Fruit fly (Drosophila melanogaster): ENCODE results near the gene CG33658.

The CG33658 gene

dm6 chr3R:24829887-24830351, 11.0 kb downstream of the CG33658 start, which contains the start of the genes Kaz and CG43273 (continued):
- TF ChIP-seq CG8478 (optimal IDR thresholded peaks at IDR 0.05) (no peak), salm (tag; optimal IDR thresholded peaks at IDR 0.05) (no peak), CG17361 (GFP tag; IDR thresholded peaks at IDR 0.05) (no peak; the same call in 2 of the 3 replicates), CG1647 (GFP tag; optimal IDR thresholded peaks at IDR 0.05) (no peak), B-H1 (GFP tag; IDR thresholded peaks at IDR 0.05) (no peak), MBD-R2 (GFP tag; IDR thresholded peaks at IDR 0.05) (peak; percentile 82), dmrt99B (tag; optimal IDR thresholded peaks at IDR 0.05) (no peak), Gsc (GFP tag; IDR thresholded peaks at IDR 0.05) (no peak), Dad (GFP tag; optimal IDR thresholded peaks at IDR 0.05) (no peak), Six4 (GFP tag; optimal IDR thresholded peaks at IDR 0.05) (peak; percentile 40), maf-S (GFP tag; optimal IDR thresholded peaks at IDR 0.05) (no peak), Hsf (GFP tag; optimal IDR thresholded peaks at IDR 0.05) (peak; percentile 42), CG6683 (GFP tag; optimal IDR thresholded peaks at IDR 0.05) (no peak), C15 (GFP tag; IDR thresholded peaks at IDR 0.05) (no peak), inv (GFP tag; IDR thresholded peaks at IDR 0.05; ENCODE audit: partially characterized antibody) (no peak), Antp (GFP tag; optimal IDR thresholded peaks at IDR 0.05) (no peak), Stat92E (GFP tag; optimal IDR thresholded peaks at IDR 0.05) (no peak), disco-r (GFP tag; optimal IDR thresholded peaks at IDR 0.05) (no peak), tgo (GFP tag; IDR thresholded peaks at IDR 0.05) (peak; percentile 26; the same call in 1 of the 3 replicates), CG7786 (GFP tag; optimal IDR thresholded peaks at IDR 0.05) (no peak), mam (GFP tag; optimal IDR thresholded peaks at IDR 0.05) (peak; percentile 12), CG13775 (GFP tag; optimal IDR thresholded peaks at IDR 0.05) (peak; percentile 66), Nf-YB (GFP tag; optimal IDR thresholded peaks at IDR 0.05) (no peak), NfI (GFP tag; optimal IDR thresholded peaks at IDR 0.05) (peak; percentile 74), bsh (GFP tag; optimal IDR thresholded peaks at IDR 0.05) (no peak), HLHmδ (GFP tag; optimal IDR thresholded peaks at IDR 0.05) (no peak), Hand (GFP tag; optimal IDR thresholded peaks at IDR 0.05) (no peak), CG18476 (GFP tag; optimal IDR thresholded peaks at IDR 0.05) (peak; percentile 31), chif (GFP tag; optimal IDR thresholded peaks at IDR 0.05) (peak in 1 of 2 experiments; percentile 11), Taf1 (GFP tag; IDR thresholded peaks at IDR 0.05) (no peak), HHEX (GFP tag; optimal IDR thresholded peaks at IDR 0.05) (no peak), pum (GFP tag; optimal IDR thresholded peaks at IDR 0.05) (peak; percentile 0), CG5245 (GFP tag; optimal IDR thresholded peaks at IDR 0.05) (no peak), CTCF (GFP tag; optimal IDR thresholded peaks at IDR 0.05) (no peak), CG4328 (GFP tag; optimal IDR thresholded peaks at IDR 0.05) (peak; percentile 23), tx (GFP tag; optimal IDR thresholded peaks at IDR 0.05) (no peak), CG11085 (GFP tag; IDR thresholded peaks at IDR 0.05) (no peak), Trl (optimal IDR thresholded peaks at IDR 0.05) (no peak), Trl (GFP tag; optimal IDR thresholded peaks at IDR 0.05) (no peak), CG15696 (tag; optimal IDR thresholded peaks at IDR 0.05) (peak; percentile 67), sim (GFP tag; IDR thresholded peaks at IDR 0.05) (no peak), grn (GFP tag; optimal IDR thresholded peaks at IDR 0.05) (no peak), CG9215 (GFP tag; IDR thresholded peaks at IDR 0.05) (peak; percentile 50), CG11456 (GFP tag; IDR thresholded peaks at IDR 0.05) (no peak), Med (GFP tag) (peak; percentile 81), CG43689 (GFP tag; IDR thresholded peaks at IDR 0.05) (no peak), NC2α (GFP tag; optimal IDR thresholded peaks at IDR 0.05) (no peak), run (tag; optimal IDR thresholded peaks at IDR 0.05) (no peak), CG8765 (GFP tag; IDR thresholded peaks at IDR 0.05) (no peak), CG32532 (GFP tag; IDR thresholded peaks at IDR 0.05) (peak; percentile 64), onecut (GFP tag; IDR thresholded peaks at IDR 0.05) (no peak), jumu (GFP tag; optimal IDR thresholded peaks at IDR 0.05) (no peak), pho (GFP tag; optimal IDR thresholded peaks at IDR 0.05) (no peak), CG11504 (tag; optimal IDR thresholded peaks at IDR 0.05) (no peak)
